Worm (Caenorhabditis elegans) whole organism, L1 larva: Measurements from ENCODE around the gene sod-3.

Experiments
- C34B4.2 ChIP-seq: sonication (generic microtip); optimal IDR thresholded peaks from 2 replicates; lab custom pipeline; 2017; ENCODE audit warnings: mild to moderate bottlenecking, missing genetic modification characterization, missing compliant biosample characterization
- alr-1 ChIP-seq: fragments of 200-800 bp; sonication (Bioruptor generic); optimal IDR thresholded peaks from 2 replicates; lab custom pipeline; 2018; ENCODE audit warnings: borderline replicate concordance, mild to moderate bottlenecking, missing genetic modification characterization, missing compliant biosample characterization
- aly-2 ChIP-seq: fragments of 150-350 bp; optimal IDR thresholded peaks from 2 replicates; lab custom pipeline; 2014; ENCODE audit warnings: missing biosample characterization, missing genetic modification characterization
- ama-1 ChIP-seq: fragments of 150-350 bp; optimal IDR thresholded peaks from 2 replicates; lab custom pipeline; 2014
- blmp-1 ChIP-seq: fragments of 150-350 bp; optimal IDR thresholded peaks from 2 replicates; lab custom pipeline; 2014; ENCODE audit warnings: missing biosample characterization, missing genetic modification characterization
- ceh-63 ChIP-seq: fragments of 200-800 bp; sonication (Bioruptor generic); optimal IDR thresholded peaks from 2 replicates; lab custom pipeline; 2018; ENCODE audit warnings: mild to moderate bottlenecking, missing genetic modification characterization, missing compliant biosample characterization
- ceh-8 ChIP-seq: fragments of 200-800 bp; sonication (Bioruptor generic); optimal IDR thresholded peaks from 2 replicates; lab custom pipeline; 2018; ENCODE audit warnings: mild to moderate bottlenecking, missing genetic modification characterization, moderate library complexity, missing compliant biosample characterization
- ceh-90 ChIP-seq: sonication (generic microtip); optimal IDR thresholded peaks from 2 replicates; lab custom pipeline; 2016; ENCODE audit warnings: missing genetic modification characterization, missing compliant biosample characterization
- ces-1 ChIP-seq: fragments of 150-350 bp; optimal IDR thresholded peaks from 2 replicates; lab custom pipeline; 2014; ENCODE audit warnings: missing biosample characterization, missing genetic modification reagents, missing genetic modification characterization
- efl-1 ChIP-seq, 4 experiments: fragments of 150-350 bp; optimal IDR thresholded peaks in 3 of 4; peaks in 1 of 4; 1 replicate in 1 of 4; 2 replicates in 3 of 4; lab custom pipeline; 2014; ENCODE audit warnings: missing biosample characterization in 2 of 4, missing genetic modification characterization in 2 of 4, missing genetic modification reagents in 2 of 4
- egl-13 ChIP-seq: sonication (generic microtip); optimal IDR thresholded peaks from 2 replicates; lab custom pipeline; 2016; ENCODE audit warnings: missing genotype, missing genetic modification reagents, missing genetic modification characterization, missing compliant biosample characterization
- elt-2 ChIP-seq: sonication (generic microtip); optimal IDR thresholded peaks from 2 replicates; lab custom pipeline; 2016; ENCODE audit warnings: missing genetic modification characterization, mild to moderate bottlenecking, inconsistent platforms, missing compliant biosample characterization, missing genetic modification reagents
- elt-3 ChIP-seq, 6 experiments: fragments of 150-350 bp in 1 of 6; sonication (generic microtip); optimal IDR thresholded peaks; 2 replicates each; lab custom pipeline; 2017 to 2018; ENCODE audit warnings: missing biosample characterization in 6 of 6, missing genetic modification characterization in 6 of 6, inconsistent platforms in 1 of 6
- fkh-4 ChIP-seq: sonication (generic microtip); optimal IDR thresholded peaks from 2 replicates; lab custom pipeline; 2016; ENCODE audit warnings: missing compliant biosample characterization, missing genetic modification characterization, borderline replicate concordance
- fkh-8 ChIP-seq: sonication (generic microtip); optimal IDR thresholded peaks from 2 replicates; lab custom pipeline; 2016; ENCODE audit warnings: mild to moderate bottlenecking, missing genetic modification characterization, missing compliant biosample characterization
- grh-1 ChIP-seq: fragments of 200-800 bp; sonication (Bioruptor generic); IDR thresholded peaks from 2 replicates; pipeline ENCODE4 v1.3.6; 2022; ENCODE audit warnings: missing genetic modification reagents, missing genetic modification characterization, missing compliant biosample characterization
- hlh-17 ChIP-seq: fragments of 200-800 bp; sonication (Bioruptor generic); optimal IDR thresholded peaks from 2 replicates; lab custom pipeline; 2018; ENCODE audit warnings: missing genetic modification characterization, mild to moderate bottlenecking, missing compliant biosample characterization, moderate library complexity, borderline replicate concordance
- hlh-4 ChIP-seq: sonication (generic microtip); optimal IDR thresholded peaks from 2 replicates; lab custom pipeline; 2016; ENCODE audit warnings: mild to moderate bottlenecking, missing genetic modification characterization, missing compliant biosample characterization
- isw-1 ChIP-seq: fragments of 200-800 bp; sonication (Bioruptor generic); IDR thresholded peaks from 2 replicates; pipeline ENCODE4 v1.3.6; 2022; ENCODE audit warnings: missing genetic modification characterization, missing compliant biosample characterization
- lin-13 ChIP-seq: fragments of 150-350 bp; optimal IDR thresholded peaks from 2 replicates; lab custom pipeline; 2014; ENCODE audit warnings: missing biosample characterization, missing genetic modification reagents, missing genetic modification characterization
- lin-14 ChIP-seq: fragments of 200-800 bp; sonication (Bioruptor generic); optimal IDR thresholded peaks from 2 replicates; lab custom pipeline; 2018; ENCODE audit warnings: mild to moderate bottlenecking, missing genetic modification characterization, moderate library complexity, missing compliant biosample characterization
- lin-15B ChIP-seq: fragments of 150-350 bp; sonication (generic microtip); optimal IDR thresholded peaks from 3 replicates; lab custom pipeline; 2014; ENCODE audit warnings: missing biosample characterization, missing genetic modification characterization
- lin-35 ChIP-seq, 2 experiments: fragments of 150-350 bp; optimal IDR thresholded peaks; 2 replicates each; lab custom pipeline; 2014; ENCODE audit warnings: missing biosample characterization in 2 of 2, missing genetic modification characterization in 2 of 2, missing genetic modification reagents in 2 of 2
- lin-39 ChIP-seq: fragments of 150-350 bp; optimal IDR thresholded peaks from 2 replicates; lab custom pipeline; 2014; ENCODE audit warnings: missing biosample characterization, missing genetic modification reagents, missing genetic modification characterization
- mab-9 ChIP-seq: fragments of 200-800 bp; sonication (Bioruptor generic); IDR thresholded peaks from 2 replicates; pipeline ENCODE4 v1.3.6; 2022; ENCODE audit warnings: missing genetic modification reagents, missing genetic modification characterization, missing compliant biosample characterization
- mdl-1 ChIP-seq, 2 experiments: fragments of 150-350 bp; optimal IDR thresholded peaks; 2 replicates each; lab custom pipeline; 2014 to 2017; ENCODE audit warnings: missing biosample characterization in 2 of 2, missing genetic modification characterization in 2 of 2, inconsistent platforms in 1 of 2
- mep-1 ChIP-seq: fragments of 150-350 bp; optimal IDR thresholded peaks from 2 replicates; lab custom pipeline; 2014; ENCODE audit warnings: missing biosample characterization, missing genetic modification characterization
- nhr-11 ChIP-seq: fragments of 150-350 bp; optimal IDR thresholded peaks from 2 replicates; lab custom pipeline; 2014; ENCODE audit warnings: missing biosample characterization, missing genetic modification characterization
- nhr-20 ChIP-seq: sonication (generic microtip); optimal IDR thresholded peaks from 2 replicates; lab custom pipeline; 2016; ENCODE audit warnings: mild to moderate bottlenecking, missing genetic modification characterization, missing compliant biosample characterization
- nhr-71 ChIP-seq: sonication (generic microtip); optimal IDR thresholded peaks from 2 replicates; lab custom pipeline; 2016; ENCODE audit warnings: mild to moderate bottlenecking, missing genetic modification characterization, moderate library complexity, missing compliant biosample characterization
- nhr-76 ChIP-seq: sonication (generic microtip); optimal IDR thresholded peaks from 2 replicates; lab custom pipeline; 2017; ENCODE audit warnings: missing biosample characterization, missing genetic modification characterization
- nhr-77 ChIP-seq: fragments of 150-350 bp; optimal IDR thresholded peaks from 2 replicates; lab custom pipeline; 2014; ENCODE audit warnings: missing biosample characterization, missing genetic modification characterization
- nhr-84 ChIP-seq: sonication (generic microtip); optimal IDR thresholded peaks from 2 replicates; lab custom pipeline; 2017; ENCODE audit warnings: missing biosample characterization, missing genetic modification characterization
- nhr-85 ChIP-seq: sonication (generic microtip); peaks from one replicate; lab custom pipeline; 2016; ENCODE audit warnings: missing genetic modification characterization, inconsistent platforms, missing compliant biosample characterization
- nhr-90 ChIP-seq: sonication (generic microtip); optimal IDR thresholded peaks from 2 replicates; lab custom pipeline; 2016; ENCODE audit warnings: mild to moderate bottlenecking, missing genetic modification characterization, missing compliant biosample characterization; ENCODE audit not compliant: poor library complexity
- skn-1 ChIP-seq: fragments of 150-350 bp; optimal IDR thresholded peaks from 2 replicates; lab custom pipeline; 2014; ENCODE audit warnings: missing biosample characterization, missing genetic modification characterization
- snu-23 ChIP-seq: sonication (generic microtip); optimal IDR thresholded peaks from 2 replicates; lab custom pipeline; 2016; ENCODE audit warnings: missing genetic modification characterization, missing compliant biosample characterization
- sox-4 ChIP-seq: sonication (generic microtip); optimal IDR thresholded peaks from 2 replicates; lab custom pipeline; 2016; ENCODE audit warnings: missing genetic modification characterization, missing compliant biosample characterization
- sup-37 ChIP-seq: fragments of 200-800 bp; sonication (Bioruptor generic); optimal IDR thresholded peaks from 2 replicates; lab custom pipeline; 2018; ENCODE audit warnings: mild to moderate bottlenecking, missing genetic modification characterization, missing compliant biosample characterization
- swsn-7 ChIP-seq: sonication (generic microtip); optimal IDR thresholded peaks from 2 replicates; lab custom pipeline; 2016; ENCODE audit warnings: missing genetic modification characterization, missing compliant biosample characterization
- tbx-2 ChIP-seq: sonication (generic microtip); optimal IDR thresholded peaks from 2 replicates; lab custom pipeline; 2016; ENCODE audit warnings: missing genetic modification characterization, missing compliant biosample characterization
- unc-30 ChIP-seq: sonication (generic microtip); optimal IDR thresholded peaks from 2 replicates; lab custom pipeline; 2017; ENCODE audit warnings: missing biosample characterization, missing genetic modification characterization
- zag-1 ChIP-seq: fragments of 150-350 bp; optimal IDR thresholded peaks from 2 replicates; lab custom pipeline; 2014; ENCODE audit warnings: missing biosample characterization, missing genetic modification characterization
- zip-4 ChIP-seq: fragments of 200-800 bp; sonication (Bioruptor generic); optimal IDR thresholded peaks from 2 replicates; lab custom pipeline; 2018; ENCODE audit warnings: mild to moderate bottlenecking, missing genetic modification characterization, moderate library complexity, missing compliant biosample characterization
- ztf-11 ChIP-seq, 2 experiments: sonication (generic microtip); optimal IDR thresholded peaks; 2 replicates each; lab custom pipeline; 2016 to 2017; ENCODE audit warnings: missing genetic modification characterization in 2 of 2, missing biosample characterization in 1 of 2, missing compliant biosample characterization in 1 of 2

The sod-3 gene

ce11 chrX:17134427-17134826 lies 41.9 kb downstream of the sod-3 start, which contains the start of gene K09E3.7:
K09E3.7 (minus strand) TSS chrX:17134527.
- TF ChIP-seq egl-13 (tag; lab: Kevin White, UChicago) (no peak), isw-1 (GFP tag; lab: Robert Waterston, UW) (no peak), lin-39 (tag; lab: Kevin White, UChicago) (no peak), zag-1 (tag; lab: Kevin White, UChicago) (no peak), nhr-71 (tag; lab: Kevin White, UChicago) (no peak), lin-13 (GFP tag; lab: Kevin White, UChicago) (no peak)

ce11 chrX:17135704-17136103 lies 43.2 kb downstream of the sod-3 start:
- TF ChIP-seq nhr-20 (tag; lab: Kevin White, UChicago) (peak; percentile 2), lin-13 (GFP tag; lab: Kevin White, UChicago) (peak; percentile 4), fkh-4 (tag; lab: Kevin White, UChicago) (no peak), mep-1 (tag; lab: Kevin White, UChicago) (peak; percentile 10), nhr-90 (peak; percentile 37), lin-35 (GFP tag; optimal IDR thresholded peaks at IDR 0.05; lab: Kevin White, UChicago) (peak in 1 of 2 experiments; percentile 31), zip-4 (no peak), ces-1 (GFP tag; lab: Kevin White, UChicago) (no peak), skn-1 (tag; lab: Kevin White, UChicago) (peak; percentile 28), nhr-71 (tag; lab: Kevin White, UChicago) (peak; percentile 22), elt-2 (peak; percentile 70), swsn-7 (tag; lab: Kevin White, UChicago) (no peak), nhr-84 (tag; lab: Kevin White, UChicago) (no peak), hlh-4 (tag; lab: Kevin White, UChicago) (no peak), alr-1 (tag; lab: Kevin White, UChicago) (no peak), C34B4.2 (tag; lab: Kevin White, UChicago) (no peak), ztf-11 (tag; optimal IDR thresholded peaks at IDR 0.05; lab: Kevin White, UChicago) (no peak), nhr-85 (tag; lab: Kevin White, UChicago) (peak; percentile 54), lin-15B (no peak), lin-14 (no peak), ama-1 (lab: Kevin White, UChicago) (peak; percentile 11), nhr-11 (tag; lab: Kevin White, UChicago) (no peak), zag-1 (tag; lab: Kevin White, UChicago) (no peak), snu-23 (no peak)

- TF ChIP-seq nhr-76 (no peak), skn-1 (tag; lab: Kevin White, UChicago) (peak; percentile 82), sox-4 (tag; lab: Kevin White, UChicago) (no peak), isw-1 (GFP tag; lab: Robert Waterston, UW) (no peak), mdl-1 (tag; optimal IDR thresholded peaks at IDR 0.05; lab: Kevin White, UChicago) (peak in 1 of 2 experiments; percentile 63), fkh-8 (tag; lab: Kevin White, UChicago) (no peak), fkh-4 (tag; lab: Kevin White, UChicago) (no peak), hlh-17 (GFP tag; lab: Kevin White, UChicago) (no peak), lin-14 (peak; percentile 78), nhr-84 (tag; lab: Kevin White, UChicago) (no peak), nhr-77 (tag; lab: Kevin White, UChicago) (no peak), mab-9 (GFP tag; lab: Robert Waterston, UW) (no peak), snu-23 (peak; percentile 38), ceh-90 (tag; lab: Kevin White, UChicago) (no peak), unc-30 (tag; lab: Kevin White, UChicago) (no peak), blmp-1 (tag; lab: Kevin White, UChicago) (peak; percentile 73), grh-1 (GFP tag; lab: Robert Waterston, UW) (peak; percentile 56; the same call in 1 of the 2 replicates), lin-13 (GFP tag; lab: Kevin White, UChicago) (no peak), nhr-85 (tag; lab: Kevin White, UChicago) (peak; percentile 85), aly-2 (tag; lab: Kevin White, UChicago) (no peak), sup-37 (GFP tag; lab: Kevin White, UChicago) (no peak), ceh-8 (GFP tag; lab: Kevin White, UChicago) (no peak), elt-3 (tag; optimal IDR thresholded peaks at IDR 0.05; lab: Kevin White, UChicago) (peak in 2 of 6 experiments; percentile 79 to 96), lin-35 (GFP tag; optimal IDR thresholded peaks at IDR 0.05; lab: Kevin White, UChicago) (peak in 1 of 2 experiments; percentile 49), ceh-63 (GFP tag; lab: Kevin White, UChicago) (no peak), tbx-2 (tag; lab: Kevin White, UChicago) (peak; percentile 31), nhr-71 (tag; lab: Kevin White, UChicago) (peak; percentile 54), efl-1 (optimal IDR thresholded peaks at IDR 0.05; lab: Kevin White, UChicago) (no peak), efl-1 (GFP tag; optimal IDR thresholded peaks at IDR 0.05 in 1 of 2; lab: Kevin White, UChicago) (peak in 1 of 2 experiments; percentile 79), nhr-20 (tag; lab: Kevin White, UChicago) (peak; percentile 58), nhr-90 (peak; percentile 47), nhr-11 (tag; lab: Kevin White, UChicago) (no peak)
Observed at ce11 chrX:17138060-17138557, 45.6 kb downstream of the sod-3 start, which contains the start of gene cnp-3. cnp-3 (minus strand) TSS chrX:17138110.
